ENCODE assay signal across 1 worm cellular context in the genomic region with DNA sequence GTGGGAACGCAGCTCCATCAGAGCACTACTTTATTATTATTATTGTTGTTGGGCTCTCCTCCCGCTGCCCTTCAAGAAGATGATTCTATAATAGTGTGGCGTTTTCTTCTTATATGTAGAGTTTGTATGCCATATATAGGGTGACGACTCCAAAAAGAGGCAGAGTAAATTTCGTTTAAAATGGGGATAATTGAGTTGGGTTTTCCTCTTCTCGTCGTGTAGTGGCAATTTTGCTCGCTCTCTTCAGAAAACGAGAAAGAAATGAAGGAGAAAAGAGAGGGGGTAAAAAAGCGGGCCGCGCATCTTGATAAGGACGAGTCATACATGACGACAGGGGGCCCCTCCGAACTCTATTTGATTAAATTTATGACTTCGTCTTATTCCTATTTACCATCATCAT.
TF ChIP-seq lines count a peak whose summit lies in the region.

No protein-coding gene starts in this region.

TF ChIP-seq in whole organism, L1 larva, 84 proteins besides CTCF, POLR2A, EP300 and RAD21 (continued from another document):
- TF ChIP-seq fkh-10 (GFP tag; optimal IDR thresholded peaks at IDR 0.05; lab: Kevin White, UChicago), result peak; percentile 24
- TF ChIP-seq F16B12.6 (tag; optimal IDR thresholded peaks at IDR 0.05; lab: Kevin White, UChicago), result no peak
- no peak for TF ChIP-seq C16A3.4 (tag; optimal IDR thresholded peaks at IDR 0.05; lab: Kevin White, UChicago)
- TF ChIP-seq hlh-4 (tag; optimal IDR thresholded peaks at IDR 0.05; lab: Kevin White, UChicago), result no peak
- TF ChIP-seq C04F5.9 (tag; optimal IDR thresholded peaks at IDR 0.05; lab: Kevin White, UChicago), result no peak
- TF ChIP-seq snu-23 (GFP tag; optimal IDR thresholded peaks at IDR 0.05; lab: Kevin White, UChicago), result no peak
- no peak for TF ChIP-seq pax-3 (tag; optimal IDR thresholded peaks at IDR 0.05; lab: Kevin White, UChicago)
- no peak for TF ChIP-seq nhr-85 (tag; lab: Kevin White, UChicago)
